Fruit fly (Drosophila melanogaster): Measurements from ENCODE around the gene bip1.
A peak's percentile ranks its signal among the peaks of the same experiment; 100 is the strongest.

bip1 gene

DNA sequence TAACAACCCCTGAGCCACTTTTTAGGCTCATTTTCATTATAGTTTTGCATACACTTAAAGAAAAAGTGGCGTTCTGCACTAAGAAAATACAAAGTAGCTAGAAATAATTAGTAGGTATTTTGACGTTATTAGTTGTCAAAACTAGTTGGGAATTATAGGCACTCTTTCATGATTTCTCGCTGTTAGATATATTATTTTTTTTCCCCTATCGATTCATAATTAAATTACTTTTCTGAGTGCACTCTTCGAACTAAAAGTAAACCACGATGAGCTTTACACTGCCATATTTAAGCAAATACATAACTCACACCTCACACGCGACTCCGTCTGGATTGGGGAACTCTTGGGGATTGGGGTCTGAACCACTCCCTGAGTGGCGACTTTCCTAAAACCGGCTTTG is 14.2 kb upstream of the bip1 start (continued):
- TF ChIP-seq knrl (GFP tag; IDR thresholded peaks at IDR 0.05; ENCODE audit: partially characterized antibody) (no peak), sens-2 (GFP tag; IDR thresholded peaks at IDR 0.05) (peak; percentile 22; the same call in 1 of the 2 replicates), zf30C (GFP tag; optimal IDR thresholded peaks at IDR 0.05) (no peak), CG33557 (GFP tag; optimal IDR thresholded peaks at IDR 0.05) (no peak), E2f1 (GFP tag; IDR thresholded peaks at IDR 0.05) (peak; percentile 67), CG1603 (tag; optimal IDR thresholded peaks at IDR 0.05) (no peak), CG10959 (GFP tag; IDR thresholded peaks at IDR 0.05) (no peak), CG9817 (tag; optimal IDR thresholded peaks at IDR 0.05) (no peak), CG34422 (GFP tag; IDR thresholded peaks at IDR 0.05) (no peak), Six4 (GFP tag; optimal IDR thresholded peaks at IDR 0.05) (no peak), hth (optimal IDR thresholded peaks at IDR 0.05) (no peak), CHES-1-like (GFP tag; optimal IDR thresholded peaks at IDR 0.05) (no peak), dpn (GFP tag; optimal IDR thresholded peaks at IDR 0.05) (peak in 1 of 2 experiments; percentile 14), CG4707 (GFP tag; optimal IDR thresholded peaks at IDR 0.05) (no peak), Hsf (GFP tag; optimal IDR thresholded peaks at IDR 0.05) (no peak), sima (GFP tag; optimal IDR thresholded peaks at IDR 0.05) (no peak), Bgb (GFP tag; IDR thresholded peaks at IDR 0.05; ENCODE audit: partially characterized antibody) (no peak), org-1 (GFP tag; optimal IDR thresholded peaks at IDR 0.05) (no peak), pan (optimal IDR thresholded peaks at IDR 0.05) (no peak), pan (GFP tag; optimal IDR thresholded peaks at IDR 0.05 in 1 of 2, IDR thresholded peaks at IDR 0.05 in 1 of 2) (peak in 1 of 2 experiments; percentile 70), slp2 (GFP tag; optimal IDR thresholded peaks at IDR 0.05) (no peak), CG7556 (GFP tag; optimal IDR thresholded peaks at IDR 0.05) (peak; percentile 32), Fer1 (GFP tag; optimal IDR thresholded peaks at IDR 0.05) (peak; percentile 77), Antp (GFP tag; optimal IDR thresholded peaks at IDR 0.05) (peak; percentile 59), HmgZ (tag; optimal IDR thresholded peaks at IDR 0.05) (no peak), CG17568 (GFP tag; optimal IDR thresholded peaks at IDR 0.05) (no peak), Ets97D (GFP tag; optimal IDR thresholded peaks at IDR 0.05) (peak; percentile 6), CG6272 (GFP tag; IDR thresholded peaks at IDR 0.05) (no peak; the same call in 1 of the 2 replicates), ttk (GFP tag; IDR thresholded peaks at IDR 0.05) (peak; percentile 67; the same call in 1 of the 2 replicates), CG11723 (GFP tag; optimal IDR thresholded peaks at IDR 0.05) (no peak), mld (GFP tag; IDR thresholded peaks at IDR 0.05; ENCODE audit: partially characterized antibody) (no peak), ranshi (GFP tag; IDR thresholded peaks at IDR 0.05) (peak; percentile 78; the same call in 1 of the 2 replicates), fu2 (GFP tag; optimal IDR thresholded peaks at IDR 0.05) (no peak), cas (GFP tag; IDR thresholded peaks at IDR 0.05) (0 out of 2 replicates have a peak, but pooled peaks have one; percentile 42), tx (GFP tag; optimal IDR thresholded peaks at IDR 0.05) (no peak), pum (GFP tag; optimal IDR thresholded peaks at IDR 0.05) (peak; percentile 54), CG13123 (GFP tag; optimal IDR thresholded peaks at IDR 0.05) (no peak), CG16779 (GFP tag; IDR thresholded peaks at IDR 0.05) (no peak), CG9437 (GFP tag; optimal IDR thresholded peaks at IDR 0.05) (no peak), gsb (GFP tag; IDR thresholded peaks at IDR 0.05) (peak; percentile 51; the same call in 1 of the 2 replicates), CG5245 (GFP tag; optimal IDR thresholded peaks at IDR 0.05) (peak; percentile 72), CG6654 (GFP tag; optimal IDR thresholded peaks at IDR 0.05) (peak; percentile 40), insv (GFP tag; optimal IDR thresholded peaks at IDR 0.05) (no peak), grau (tag; optimal IDR thresholded peaks at IDR 0.05) (peak; percentile 35), CkIIα-i1 (GFP tag; IDR thresholded peaks at IDR 0.05) (no peak), D19A (tag; optimal IDR thresholded peaks at IDR 0.05) (peak; percentile 66), CG7357 (GFP tag; IDR thresholded peaks at IDR 0.05) (0 out of 3 replicates have a peak, but pooled peaks have one; percentile 33), nau (GFP tag; optimal IDR thresholded peaks at IDR 0.05) (peak; percentile 64), Side (GFP tag; optimal IDR thresholded peaks at IDR 0.05) (no peak), salm (tag; optimal IDR thresholded peaks at IDR 0.05) (no peak), CG10979 (tag; optimal IDR thresholded peaks at IDR 0.05) (peak; percentile 80), CG9609 (GFP tag; optimal IDR thresholded peaks at IDR 0.05) (no peak)
